Comparison of ENCODE assay signal across 4 fruit fly cellular contexts in genomic region chrX:19884204-19884603, dm6.
TF ChIP-seq lines count a peak whose summit lies in the region.

No protein-coding gene starts in this region.

- no peak for TF ChIP-seq CTCF in whole organism, embryonic (GFP tag; optimal IDR thresholded peaks at IDR 0.05; lab: Kevin White, UChicago)

TF ChIP-seq in whole organism, adult, 20 proteins besides CTCF, POLR2A, EP300 and RAD21:
- TF ChIP-seq Clk (GFP tag; optimal IDR thresholded peaks at IDR 0.05; lab: Kevin White, UChicago) (no peak), kay (GFP tag; lab: Kevin White, UChicago; ENCODE audit: borderline replicate concordance) (peak; percentile 20)

TF ChIP-seq in whole organism, embryonic, 481 proteins besides CTCF, POLR2A, EP300 and RAD21 (continues in another document):
- peak; percentile 30 for TF ChIP-seq CG1603 (tag; optimal IDR thresholded peaks at IDR 0.05; lab: Kevin White, UChicago)
- no peak for TF ChIP-seq Fer3 (tag; optimal IDR thresholded peaks at IDR 0.05; lab: Kevin White, UChicago)
- TF ChIP-seq CG2120 (GFP tag; optimal IDR thresholded peaks at IDR 0.05; lab: Kevin White, UChicago): peak; percentile 31
- TF ChIP-seq fd96Cb (tag; optimal IDR thresholded peaks at IDR 0.05; lab: Kevin White, UChicago): peak; percentile 37
- TF ChIP-seq CG12942 (GFP tag; optimal IDR thresholded peaks at IDR 0.05; lab: Kevin White, UChicago): no peak
- TF ChIP-seq Ets65A (GFP tag; lab: Kevin White, UChicago): no peak
- TF ChIP-seq ewg (GFP tag; optimal IDR thresholded peaks at IDR 0.05; lab: Kevin White, UChicago): peak; percentile 36
- 0 out of 3 replicates have a peak, but pooled peaks have one; percentile 16 for TF ChIP-seq dysf (GFP tag; IDR thresholded peaks at IDR 0.05; lab: Robert Waterston, UW)
- TF ChIP-seq CG31441 (GFP tag; IDR thresholded peaks at IDR 0.05; lab: Robert Waterston, UW): 0 out of 2 replicates have a peak, but pooled peaks have one; percentile 31
- no peak for TF ChIP-seq CG11085 (GFP tag; IDR thresholded peaks at IDR 0.05; lab: Robert Waterston, UW)
- TF ChIP-seq zf30C (GFP tag; optimal IDR thresholded peaks at IDR 0.05; lab: Kevin White, UChicago): peak; percentile 9
- peak in 1 of 2 experiments; percentile 21 for TF ChIP-seq Pdp1 (GFP tag; optimal IDR thresholded peaks at IDR 0.05; lab: Kevin White, UChicago)
- no peak for TF ChIP-seq fd102C (GFP tag; optimal IDR thresholded peaks at IDR 0.05; lab: Kevin White, UChicago)
- TF ChIP-seq Gsc (GFP tag; IDR thresholded peaks at IDR 0.05; lab: Robert Waterston, UW): no peak
- no peak for TF ChIP-seq kni (GFP tag; optimal IDR thresholded peaks at IDR 0.05; lab: Kevin White, UChicago)
- TF ChIP-seq CG7745 (tag; optimal IDR thresholded peaks at IDR 0.05; lab: Kevin White, UChicago): no peak
- TF ChIP-seq Sox102F (GFP tag; optimal IDR thresholded peaks at IDR 0.05; lab: Kevin White, UChicago): peak; percentile 49
- no peak for TF ChIP-seq ab (GFP tag; optimal IDR thresholded peaks at IDR 0.05; lab: Kevin White, UChicago)
- TF ChIP-seq CG11504 (tag; optimal IDR thresholded peaks at IDR 0.05; lab: Kevin White, UChicago): peak; percentile 63
- TF ChIP-seq ro (GFP tag; IDR thresholded peaks at IDR 0.05; lab: Robert Waterston, UW): no peak
- TF ChIP-seq CG10979 (tag; optimal IDR thresholded peaks at IDR 0.05; lab: Kevin White, UChicago): peak; percentile 52
- TF ChIP-seq CG8944 (GFP tag; optimal IDR thresholded peaks at IDR 0.05; lab: Kevin White, UChicago): no peak
- TF ChIP-seq lmd (GFP tag; IDR thresholded peaks at IDR 0.05; lab: Robert Waterston, UW): 0 out of 2 replicates have a peak, but pooled peaks have one; percentile 5
- no peak for TF ChIP-seq vnd (GFP tag; IDR thresholded peaks at IDR 0.05; lab: Robert Waterston, UW; ENCODE audit: partially characterized antibody)
- TF ChIP-seq CG2129 (GFP tag; IDR thresholded peaks at IDR 0.05; lab: Robert Waterston, UW; ENCODE audit: partially characterized antibody): no peak
- TF ChIP-seq salm (tag; optimal IDR thresholded peaks at IDR 0.05; lab: Kevin White, UChicago): no peak
- TF ChIP-seq D19A (tag; optimal IDR thresholded peaks at IDR 0.05; lab: Kevin White, UChicago): peak; percentile 25
- peak; percentile 22 for TF ChIP-seq CG8924 (tag; optimal IDR thresholded peaks at IDR 0.05; lab: Kevin White, UChicago)
- TF ChIP-seq aop (GFP tag; IDR thresholded peaks at IDR 0.05; lab: Robert Waterston, UW): no peak

TF ChIP-seq in whole organism, prepupa, 60 proteins besides CTCF, POLR2A, EP300 and RAD21 (continues in another document):
- TF ChIP-seq CG8319 (GFP tag; optimal IDR thresholded peaks at IDR 0.05; lab: Kevin White, UChicago): no peak
- no peak for TF ChIP-seq CG11294 (GFP tag; IDR thresholded peaks at IDR 0.05; lab: Robert Waterston, UW)
- TF ChIP-seq Eip78C (GFP tag; lab: Kevin White, UChicago): peak; percentile 21
- TF ChIP-seq CG11762 (GFP tag; optimal IDR thresholded peaks at IDR 0.05; lab: Kevin White, UChicago; ENCODE audit: insufficient read depth): no peak
- TF ChIP-seq CG8119 (GFP tag; IDR thresholded peaks at IDR 0.05; lab: Robert Waterston, UW): no peak
- no peak for TF ChIP-seq CG7368 (GFP tag; optimal IDR thresholded peaks at IDR 0.05; lab: Kevin White, UChicago)
- no peak for TF ChIP-seq CG16779 (tag; optimal IDR thresholded peaks at IDR 0.05; lab: Kevin White, UChicago)
- TF ChIP-seq Blimp-1 (GFP tag; optimal IDR thresholded peaks at IDR 0.05; lab: Kevin White, UChicago): no peak
- no peak for TF ChIP-seq CG31627 (GFP tag; optimal IDR thresholded peaks at IDR 0.05; lab: Kevin White, UChicago)
- peak; percentile 25 for TF ChIP-seq net (GFP tag; optimal IDR thresholded peaks at IDR 0.05; lab: Kevin White, UChicago)
- TF ChIP-seq esn (GFP tag; optimal IDR thresholded peaks at IDR 0.05; lab: Kevin White, UChicago): peak; percentile 24
- no peak for TF ChIP-seq Eip93F (GFP tag; optimal IDR thresholded peaks at IDR 0.05; lab: Kevin White, UChicago)
- TF ChIP-seq eg (GFP tag; IDR thresholded peaks at IDR 0.05; lab: Robert Waterston, UW): no peak
- no peak for TF ChIP-seq fd59A (GFP tag; optimal IDR thresholded peaks at IDR 0.05; lab: Kevin White, UChicago)
- TF ChIP-seq CG3032 (tag; optimal IDR thresholded peaks at IDR 0.05; lab: Kevin White, UChicago): peak; percentile 4
- no peak for TF ChIP-seq Sox15 (GFP tag; optimal IDR thresholded peaks at IDR 0.05; lab: Kevin White, UChicago)
- TF ChIP-seq pdm3 (GFP tag; optimal IDR thresholded peaks at IDR 0.05; lab: Kevin White, UChicago): peak; percentile 7
- TF ChIP-seq Ets21C (GFP tag; optimal IDR thresholded peaks at IDR 0.05; lab: Kevin White, UChicago): no peak
- peak; percentile 20 for TF ChIP-seq CG10669 (GFP tag; optimal IDR thresholded peaks at IDR 0.05; lab: Kevin White, UChicago)
- TF ChIP-seq CG1621 (tag; optimal IDR thresholded peaks at IDR 0.05; lab: Kevin White, UChicago): no peak
- TF ChIP-seq dsx (GFP tag; optimal IDR thresholded peaks at IDR 0.05; lab: Kevin White, UChicago; ENCODE audit: poor library complexity, severe bottlenecking): no peak
- TF ChIP-seq CG11902 (GFP tag; optimal IDR thresholded peaks at IDR 0.05; lab: Kevin White, UChicago): no peak
- TF ChIP-seq topi (GFP tag; optimal IDR thresholded peaks at IDR 0.05; lab: Kevin White, UChicago): peak; percentile 7
- peak; percentile 35 for TF ChIP-seq CG4318 (GFP tag; optimal IDR thresholded peaks at IDR 0.05; lab: Kevin White, UChicago)
- no peak for TF ChIP-seq CG9139 (GFP tag; optimal IDR thresholded peaks at IDR 0.05; lab: Kevin White, UChicago)
- no peak for TF ChIP-seq fd85E (GFP tag; optimal IDR thresholded peaks at IDR 0.05; lab: Kevin White, UChicago)
- no peak for TF ChIP-seq CG6163 (GFP tag; IDR thresholded peaks at IDR 0.05; lab: Robert Waterston, UW)
- peak; percentile 30 for TF ChIP-seq achi (GFP tag; optimal IDR thresholded peaks at IDR 0.05; lab: Kevin White, UChicago)
- no peak for TF ChIP-seq Ets96B (tag; optimal IDR thresholded peaks at IDR 0.05; lab: Kevin White, UChicago)
- no peak for TF ChIP-seq CG6854 (GFP tag; optimal IDR thresholded peaks at IDR 0.05; lab: Kevin White, UChicago)
- no peak for TF ChIP-seq dac (GFP tag; optimal IDR thresholded peaks at IDR 0.05; lab: Kevin White, UChicago)
- TF ChIP-seq fkh (GFP tag; optimal IDR thresholded peaks at IDR 0.05; lab: Kevin White, UChicago): no peak
- peak; percentile 14 for TF ChIP-seq CG34406 (GFP tag; optimal IDR thresholded peaks at IDR 0.05; lab: Kevin White, UChicago)

TF ChIP-seq in whole organism, pupa, 21 proteins besides CTCF, POLR2A, EP300 and RAD21:
- TF ChIP-seq CG4496 (GFP tag; IDR thresholded peaks at IDR 0.05; lab: Robert Waterston, UW) (0 out of 3 replicates have a peak, but pooled peaks have one; percentile 26), CG8159 (tag; optimal IDR thresholded peaks at IDR 0.05; lab: Kevin White, UChicago) (peak; percentile 42), CG9948 (tag; optimal IDR thresholded peaks at IDR 0.05; lab: Kevin White, UChicago) (peak; percentile 15), CG14655 (GFP tag; optimal IDR thresholded peaks at IDR 0.05; lab: Kevin White, UChicago) (peak; percentile 52), CG34367 (tag; optimal IDR thresholded peaks at IDR 0.05; lab: Kevin White, UChicago) (no peak), CG8301 (tag; optimal IDR thresholded peaks at IDR 0.05; lab: Kevin White, UChicago) (peak; percentile 33)
TF ChIP-seq in whole organism, pupa: peak in this region for 5.
